Fruit fly (Drosophila melanogaster): ENCODE results near the gene CG4325.

The CG4325 gene

DNA sequence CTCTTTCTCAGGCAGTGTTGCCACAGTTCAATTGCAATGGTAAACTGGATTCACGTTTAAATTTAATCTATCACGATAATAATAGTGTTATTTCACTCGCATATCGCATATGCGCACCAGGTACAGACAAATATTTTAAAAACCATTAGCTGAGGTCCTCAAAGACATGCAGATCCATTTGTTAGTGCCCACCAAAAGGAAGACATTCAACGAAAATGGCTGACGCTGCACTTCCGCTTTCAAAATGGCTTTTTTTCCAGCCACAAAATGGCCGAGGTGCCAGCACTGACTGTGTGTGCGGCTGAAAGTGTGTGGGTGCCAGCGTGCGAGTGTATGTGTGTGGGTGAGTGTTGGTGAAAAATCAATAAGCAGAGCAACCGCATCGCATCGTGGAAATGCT is 17.5 kb upstream of the CG4325 start (continued):
- TF ChIP-seq corto (GFP tag; optimal IDR thresholded peaks at IDR 0.05), result no peak
- TF ChIP-seq CG7556 (GFP tag; optimal IDR thresholded peaks at IDR 0.05), result peak; percentile 40
- TF ChIP-seq CG1233 (GFP tag; optimal IDR thresholded peaks at IDR 0.05), result peak; percentile 66
- no peak for TF ChIP-seq CG3065 (GFP tag; optimal IDR thresholded peaks at IDR 0.05)
- no peak for TF ChIP-seq Ada2b (GFP tag; IDR thresholded peaks at IDR 0.05)
- no peak for TF ChIP-seq CG8290 (GFP tag; optimal IDR thresholded peaks at IDR 0.05)
- peak; percentile 21 to 53 for TF ChIP-seq CG8290 (tag; optimal IDR thresholded peaks at IDR 0.05)
- TF ChIP-seq CG7372 (GFP tag; IDR thresholded peaks at IDR 0.05), result 0 out of 2 replicates have a peak, but pooled peaks have one; percentile 31
- TF ChIP-seq Scr (GFP tag; IDR thresholded peaks at IDR 0.05; ENCODE audit: partially characterized antibody), result no peak
- no peak for TF ChIP-seq ERR (GFP tag; optimal IDR thresholded peaks at IDR 0.05)
- no peak for TF ChIP-seq ham (GFP tag; IDR thresholded peaks at IDR 0.05)
- no peak for TF ChIP-seq gcm2 (GFP tag; optimal IDR thresholded peaks at IDR 0.05)
- TF ChIP-seq zen (tag; optimal IDR thresholded peaks at IDR 0.05), result peak; percentile 30
- TF ChIP-seq CG4328 (GFP tag; optimal IDR thresholded peaks at IDR 0.05), result peak; percentile 48
- peak; percentile 48 for TF ChIP-seq Nf-YC (tag; optimal IDR thresholded peaks at IDR 0.05)
- TF ChIP-seq CG3407 (GFP tag; optimal IDR thresholded peaks at IDR 0.05), result peak; percentile 19
- no peak for TF ChIP-seq CG10565 (GFP tag; optimal IDR thresholded peaks at IDR 0.05)
- peak; percentile 68; the same call in 2 of the 3 replicates for TF ChIP-seq ci (GFP tag; IDR thresholded peaks at IDR 0.05)
- TF ChIP-seq hkb (optimal IDR thresholded peaks at IDR 0.05), result no peak
- TF ChIP-seq hkb (GFP tag; IDR thresholded peaks at IDR 0.05), result no peak; the same call in 1 of the 2 replicates
- peak; percentile 65 for TF ChIP-seq CG17385 (GFP tag; optimal IDR thresholded peaks at IDR 0.05)
- no peak for TF ChIP-seq CG10462 (GFP tag; optimal IDR thresholded peaks at IDR 0.05)
- no peak for TF ChIP-seq dan (GFP tag; IDR thresholded peaks at IDR 0.05)
- TF ChIP-seq Deaf1 (tag; optimal IDR thresholded peaks at IDR 0.05), result peak; percentile 66
- no peak for TF ChIP-seq dimm (GFP tag; IDR thresholded peaks at IDR 0.05)
- peak; percentile 37 for TF ChIP-seq PHDP (tag; optimal IDR thresholded peaks at IDR 0.05)
- no peak for TF ChIP-seq Max (GFP tag; optimal IDR thresholded peaks at IDR 0.05)
- peak; percentile 18 for TF ChIP-seq CG11723 (GFP tag; optimal IDR thresholded peaks at IDR 0.05)
- peak; percentile 23 for TF ChIP-seq pb (GFP tag; optimal IDR thresholded peaks at IDR 0.05)
- TF ChIP-seq CG11504 (tag; optimal IDR thresholded peaks at IDR 0.05), result no peak
- no peak for TF ChIP-seq CG31224 (GFP tag; IDR thresholded peaks at IDR 0.05)
- 0 out of 2 replicates have a peak, but pooled peaks have one; percentile 19 for TF ChIP-seq stc (GFP tag; IDR thresholded peaks at IDR 0.05)
- TF ChIP-seq ttk (GFP tag; IDR thresholded peaks at IDR 0.05), result no peak
- TF ChIP-seq BtbVII (GFP tag; optimal IDR thresholded peaks at IDR 0.05), result peak; percentile 36
- TF ChIP-seq aop (GFP tag; IDR thresholded peaks at IDR 0.05), result no peak
- TF ChIP-seq CG15269 (tag; optimal IDR thresholded peaks at IDR 0.05), result peak; percentile 50
- TF ChIP-seq h (optimal IDR thresholded peaks at IDR 0.05), result no peak

DNA sequence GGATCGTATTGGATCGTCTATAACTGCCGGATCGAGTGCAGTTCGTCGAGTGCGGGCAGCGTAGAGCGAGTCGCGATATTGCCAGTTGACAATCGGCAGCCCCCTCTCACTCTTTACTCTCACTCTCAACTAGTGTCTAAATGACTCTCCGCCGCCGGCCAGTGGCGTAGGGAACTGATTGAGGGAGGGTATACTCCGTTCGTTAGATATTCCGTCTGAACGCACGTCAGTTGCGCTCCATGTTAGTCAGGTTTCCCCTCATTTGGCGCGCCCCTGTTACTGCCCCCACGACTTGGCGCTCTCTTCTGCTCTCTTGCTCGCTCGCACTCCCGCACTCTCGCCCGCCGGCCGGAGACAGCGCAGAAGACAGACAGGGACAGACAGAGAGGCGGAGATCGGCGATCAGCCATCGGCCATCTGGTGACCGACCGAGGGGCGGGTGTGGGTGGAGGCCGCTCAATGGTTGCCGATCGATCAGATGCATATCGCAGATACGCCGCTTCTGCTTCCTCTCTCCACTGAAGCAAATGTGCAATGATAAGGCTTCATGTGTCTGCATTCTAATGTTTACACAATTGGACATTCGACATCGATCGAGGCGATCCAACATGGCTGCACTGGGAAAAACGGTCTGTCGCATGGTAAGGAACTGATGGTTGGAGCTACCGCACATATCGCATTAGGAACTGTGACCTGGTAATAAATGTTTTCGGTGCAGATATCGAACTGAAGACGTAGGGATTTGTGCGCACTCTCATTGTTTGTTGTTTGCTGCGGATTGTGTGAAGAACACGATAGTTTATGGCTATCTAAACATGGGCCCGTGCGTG is 6.7 kb upstream of the CG4325 start, which contains the start of gene moody:
Gene moody (minus strand): TSS at position 51 of the 830 bp plus-strand sequence.
- TF ChIP-seq ash1 (GFP tag; optimal IDR thresholded peaks at IDR 0.05) (peak; percentile 97), ranshi (GFP tag; IDR thresholded peaks at IDR 0.05) (peak; percentile 98), HmgD (GFP tag; optimal IDR thresholded peaks at IDR 0.05) (peak; percentile 99), CG3281 (GFP tag; optimal IDR thresholded peaks at IDR 0.05) (peak; percentile 95), yki (optimal IDR thresholded peaks at IDR 0.05) (no peak), ac (GFP tag; optimal IDR thresholded peaks at IDR 0.05) (peak; percentile 57), CG7928 (GFP tag; optimal IDR thresholded peaks at IDR 0.05) (peak; percentile 79), Aef1 (GFP tag; IDR thresholded peaks at IDR 0.05) (peak; percentile 98), ttk (GFP tag; IDR thresholded peaks at IDR 0.05) (peak; percentile 97), H2.0 (GFP tag; IDR thresholded peaks at IDR 0.05) (peak; percentile 99), H15 (GFP tag; IDR thresholded peaks at IDR 0.05) (peak; percentile 98), CG10366 (GFP tag; IDR thresholded peaks at IDR 0.05) (peak; percentile 99), hb (GFP tag; IDR thresholded peaks at IDR 0.05; ENCODE audit: partially characterized antibody) (no peak), gfzf (GFP tag; optimal IDR thresholded peaks at IDR 0.05) (peak; percentile 24), CG17328 (GFP tag; IDR thresholded peaks at IDR 0.05) (peak; percentile 98), CG10147 (GFP tag; optimal IDR thresholded peaks at IDR 0.05) (peak; percentile 90), CG8359 (GFP tag; optimal IDR thresholded peaks at IDR 0.05; ENCODE audit: borderline replicate concordance) (peak; percentile 73)
